Fruit fly (Drosophila melanogaster) S2 (cell line): ENCODE measurements around the gene siz.

Experiments used
- CG8478 ChIP-seq: fragments of >200 bp; optimal IDR thresholded peaks from 2 replicates; lab custom pipeline; 2018
- CTCF ChIP-seq, 2 experiments: fragments of >200 bp; optimal IDR thresholded peaks; 2 replicates each; lab custom pipeline; 2018

dm6 chr3L:21061968-21062367 is 27.6 kb downstream of the siz start:
- TF ChIP-seq CG8478 (no peak), CTCF (optimal IDR thresholded peaks at IDR 0.05; lab: Kevin White, UChicago) (no peak)
